Fruit fly (Drosophila melanogaster): ENCODE measurements around the gene bru2.

The bru2 gene

DNA sequence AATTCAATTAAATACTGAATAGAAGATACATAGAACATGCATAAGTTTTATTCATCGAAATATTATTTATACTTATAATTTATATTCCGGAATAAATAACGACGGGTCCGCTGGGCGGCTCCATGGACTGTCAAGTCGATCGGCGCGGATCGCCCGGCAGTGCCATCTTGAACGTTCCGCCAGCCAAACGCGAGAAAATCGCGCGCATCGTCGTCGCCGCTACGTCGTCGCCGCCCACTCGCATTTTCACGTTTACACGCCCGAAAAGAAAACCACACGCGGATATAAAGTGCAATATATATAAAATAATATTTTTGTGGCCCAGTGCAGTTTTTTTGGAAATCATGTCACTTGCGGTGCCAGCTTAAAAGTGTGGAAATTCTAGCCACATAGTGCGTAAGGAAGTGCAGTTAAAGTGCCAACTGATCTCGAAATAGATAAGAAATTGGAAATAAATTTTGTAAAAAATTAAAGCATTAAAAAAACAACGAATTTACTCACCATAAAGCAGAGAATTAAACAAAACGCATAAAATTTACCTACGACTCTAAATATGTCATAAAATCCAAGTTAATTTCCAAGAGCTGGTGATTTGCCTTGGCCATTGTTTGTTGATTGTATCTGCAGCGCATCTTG is at the start of gene bru2, which contains the start of gene CG43813:
Gene bru2 (plus strand): TSS at position 586 of the 636 bp plus-strand sequence.
Gene CG43813 (minus strand): TSS at position 633 of the 636 bp plus-strand sequence.
- TF ChIP-seq Mnt (GFP tag; optimal IDR thresholded peaks at IDR 0.05): no peak
- no peak for TF ChIP-seq kay (GFP tag; ENCODE audit: borderline replicate concordance)
- no peak for TF ChIP-seq CG5204 (GFP tag; optimal IDR thresholded peaks at IDR 0.05)

- no peak for TF ChIP-seq CG33017 (tag; optimal IDR thresholded peaks at IDR 0.05)
- TF ChIP-seq toe (GFP tag; optimal IDR thresholded peaks at IDR 0.05): no peak
- no peak for TF ChIP-seq kay (GFP tag; ENCODE audit: borderline replicate concordance)
- TF ChIP-seq bab1 (GFP tag; optimal IDR thresholded peaks at IDR 0.05): no peak
- TF ChIP-seq CG14711 (tag; optimal IDR thresholded peaks at IDR 0.05): no peak
- no peak for TF ChIP-seq Mnt (GFP tag; optimal IDR thresholded peaks at IDR 0.05)
- no peak for TF ChIP-seq CG1620 (GFP tag; optimal IDR thresholded peaks at IDR 0.05)
- TF ChIP-seq pad (GFP tag; optimal IDR thresholded peaks at IDR 0.05): no peak
- no peak for TF ChIP-seq CG5204 (GFP tag; optimal IDR thresholded peaks at IDR 0.05)
- no peak for TF ChIP-seq tj (GFP tag; optimal IDR thresholded peaks at IDR 0.05)
- no peak for TF ChIP-seq cnc (optimal IDR thresholded peaks at IDR 0.05)
- no peak for TF ChIP-seq Clk (GFP tag; optimal IDR thresholded peaks at IDR 0.05)
Measured at dm6 chr2L:12314838-12315237, 29.2 kb upstream of the bru2 start.

dm6 chr2L:12337162-12337561 is 6.9 kb upstream of the bru2 start:
- TF ChIP-seq pad (GFP tag; optimal IDR thresholded peaks at IDR 0.05) (no peak), CG7101 (tag; optimal IDR thresholded peaks at IDR 0.05) (no peak), Crg-1 (GFP tag; optimal IDR thresholded peaks at IDR 0.05) (no peak), CG12768 (GFP tag; optimal IDR thresholded peaks at IDR 0.05) (no peak), CG1620 (GFP tag; optimal IDR thresholded peaks at IDR 0.05) (no peak), cic (GFP tag; optimal IDR thresholded peaks at IDR 0.05) (no peak), Mnt (GFP tag; optimal IDR thresholded peaks at IDR 0.05) (no peak), CG5204 (GFP tag; optimal IDR thresholded peaks at IDR 0.05) (no peak), CG33017 (tag; optimal IDR thresholded peaks at IDR 0.05) (no peak), Clk (GFP tag; optimal IDR thresholded peaks at IDR 0.05) (no peak), cnc (optimal IDR thresholded peaks at IDR 0.05) (no peak), CG11617 (GFP tag; optimal IDR thresholded peaks at IDR 0.05) (no peak), CG14711 (tag; optimal IDR thresholded peaks at IDR 0.05) (no peak), kay (GFP tag; ENCODE audit: borderline replicate concordance) (no peak), toe (GFP tag; optimal IDR thresholded peaks at IDR 0.05) (no peak), tj (GFP tag; optimal IDR thresholded peaks at IDR 0.05) (no peak), ovo (GFP tag; optimal IDR thresholded peaks at IDR 0.05) (no peak), bab1 (GFP tag; optimal IDR thresholded peaks at IDR 0.05) (no peak), CG7045 (GFP tag; optimal IDR thresholded peaks at IDR 0.05) (no peak), Hr96 (GFP tag; optimal IDR thresholded peaks at IDR 0.05) (no peak)

DNA sequence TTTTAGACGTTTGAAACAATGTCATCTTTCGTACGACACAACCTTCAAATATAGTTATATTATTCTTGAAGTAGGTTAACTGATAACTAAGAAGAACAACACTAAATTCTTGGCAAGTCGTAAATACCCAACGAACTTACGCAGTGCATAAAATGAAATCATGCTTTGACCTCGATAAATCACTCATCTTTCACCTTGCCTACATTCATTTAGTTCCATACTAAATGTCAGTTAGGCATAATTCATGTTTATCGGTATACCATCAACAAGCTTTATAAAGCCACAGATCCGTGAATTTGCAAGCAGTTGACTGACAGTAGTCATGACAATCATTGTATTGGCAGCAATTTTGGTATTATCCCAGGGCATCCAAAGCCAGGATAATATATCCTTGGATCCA is 5.5 kb upstream of the bru2 start, which contains the start of gene CG31862:
Gene CG31862 (plus strand): TSS at position 301 of the 400 bp plus-strand sequence.
- TF ChIP-seq pad (GFP tag; optimal IDR thresholded peaks at IDR 0.05): no peak
- TF ChIP-seq ovo (GFP tag; optimal IDR thresholded peaks at IDR 0.05): no peak
- no peak for TF ChIP-seq kay (GFP tag; ENCODE audit: borderline replicate concordance)
- TF ChIP-seq CG1620 (GFP tag; optimal IDR thresholded peaks at IDR 0.05): no peak
- TF ChIP-seq CG7045 (GFP tag; optimal IDR thresholded peaks at IDR 0.05): no peak
- no peak for TF ChIP-seq CG11617 (GFP tag; optimal IDR thresholded peaks at IDR 0.05)
- TF ChIP-seq cnc (optimal IDR thresholded peaks at IDR 0.05): no peak
- TF ChIP-seq Hr96 (GFP tag; optimal IDR thresholded peaks at IDR 0.05): no peak
- no peak for TF ChIP-seq CG12768 (GFP tag; optimal IDR thresholded peaks at IDR 0.05)
- no peak for TF ChIP-seq toe (GFP tag; optimal IDR thresholded peaks at IDR 0.05)
- TF ChIP-seq cic (GFP tag; optimal IDR thresholded peaks at IDR 0.05): no peak
- no peak for TF ChIP-seq Clk (GFP tag; optimal IDR thresholded peaks at IDR 0.05)
- TF ChIP-seq Crg-1 (GFP tag; optimal IDR thresholded peaks at IDR 0.05): no peak
- TF ChIP-seq CG7101 (tag; optimal IDR thresholded peaks at IDR 0.05): no peak

DNA sequence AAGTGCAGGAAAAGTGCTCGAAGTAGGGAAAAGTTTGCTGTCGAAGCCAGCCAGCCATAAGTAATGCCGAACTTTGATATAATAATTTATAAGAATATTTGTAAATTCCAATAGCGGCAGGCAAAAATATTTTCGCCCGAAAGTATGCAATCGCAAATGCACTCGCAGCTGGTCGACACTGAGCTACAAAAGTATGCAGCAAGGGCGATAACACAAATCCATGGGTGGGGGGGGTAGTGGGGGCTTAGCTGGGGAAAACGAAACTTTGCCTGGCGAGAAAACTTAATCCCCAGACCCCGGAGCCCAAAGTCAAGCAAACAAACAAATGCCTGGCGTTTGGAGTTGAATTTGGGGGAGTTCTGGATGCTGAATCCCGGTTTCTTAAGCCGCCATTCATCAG is 2.3 kb upstream of the bru2 start:
- TF ChIP-seq Mnt (GFP tag; optimal IDR thresholded peaks at IDR 0.05) (no peak), toe (GFP tag; optimal IDR thresholded peaks at IDR 0.05) (no peak), Hr96 (GFP tag; optimal IDR thresholded peaks at IDR 0.05) (no peak)

DNA sequence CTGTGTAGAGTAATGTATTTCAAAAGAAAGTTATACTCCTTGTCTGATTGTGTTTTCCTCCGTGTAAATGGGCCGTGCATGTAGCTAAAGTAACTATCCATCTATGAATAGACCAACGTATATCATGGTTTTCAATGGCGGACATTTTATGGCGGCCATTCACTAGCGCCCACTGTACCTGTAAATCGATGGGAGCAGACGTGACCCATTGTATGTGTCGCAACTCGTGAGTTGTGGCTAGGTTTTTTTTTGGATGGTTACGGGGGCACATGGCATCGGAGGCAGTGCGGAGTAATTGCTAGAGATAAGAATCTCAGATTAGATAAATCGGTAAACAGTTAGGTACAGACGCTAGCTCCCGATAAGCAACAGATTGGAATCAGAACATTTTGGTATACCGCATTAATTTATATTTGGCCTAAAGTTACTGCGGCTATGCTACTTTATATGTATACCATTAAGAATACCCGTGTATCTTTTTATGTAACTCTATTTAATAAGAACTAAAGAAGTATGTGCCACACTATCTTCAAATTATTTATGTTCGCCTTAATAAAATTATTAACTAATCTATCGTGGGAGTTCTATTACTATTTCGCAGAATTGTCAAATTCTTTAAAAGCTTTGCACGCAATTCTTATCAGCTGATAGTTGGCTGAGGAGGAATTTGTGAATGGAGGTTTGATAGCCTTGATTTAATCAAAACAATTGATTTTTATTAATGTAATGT is 2.3 kb downstream of the bru2 start:
- TF ChIP-seq Hr96 (GFP tag; optimal IDR thresholded peaks at IDR 0.05): no peak
- TF ChIP-seq Clk (GFP tag; optimal IDR thresholded peaks at IDR 0.05): no peak
- no peak for TF ChIP-seq CG14711 (tag; optimal IDR thresholded peaks at IDR 0.05)
- no peak for TF ChIP-seq tj (GFP tag; optimal IDR thresholded peaks at IDR 0.05)
- TF ChIP-seq CG33017 (tag; optimal IDR thresholded peaks at IDR 0.05): no peak

- TF ChIP-seq CG11617 (GFP tag; optimal IDR thresholded peaks at IDR 0.05) (no peak), cnc (optimal IDR thresholded peaks at IDR 0.05) (no peak), kay (GFP tag; ENCODE audit: borderline replicate concordance) (no peak), pad (GFP tag; optimal IDR thresholded peaks at IDR 0.05) (no peak), CG14711 (tag; optimal IDR thresholded peaks at IDR 0.05) (no peak), Clk (GFP tag; optimal IDR thresholded peaks at IDR 0.05) (no peak), ovo (GFP tag; optimal IDR thresholded peaks at IDR 0.05) (no peak), cic (GFP tag; optimal IDR thresholded peaks at IDR 0.05) (no peak), CG1620 (GFP tag; optimal IDR thresholded peaks at IDR 0.05) (no peak)
Measured at dm6 chr2L:12347034-12347433, 3.0 kb downstream of the bru2 start.
